Fruit fly (Drosophila melanogaster) whole organism, embryonic: ENCODE results near the gene Lnk.
A peak's percentile ranks its signal among the peaks of the same experiment; 100 is the strongest.

Source experiments
- Aef1 ChIP-seq: fragments of 200-800 bp; sonication (Bioruptor generic); IDR thresholded peaks from 3 replicates; pipeline ENCODE4 v1.3.6; 2022; ENCODE audit warnings: missing biosample characterization, missing genetic modification characterization
- B-H1 ChIP-seq: fragments of 200-800 bp; sonication (Bioruptor generic); IDR thresholded peaks from 3 replicates; pipeline ENCODE4 v1.3.6; 2022; ENCODE audit warnings: missing biosample characterization, missing genetic modification characterization
- CG1024 ChIP-seq: fragments of 200-800 bp; sonication (Bioruptor generic); IDR thresholded peaks from 2 replicates; pipeline ENCODE4 v1.3.6; 2022; ENCODE audit warnings: missing biosample characterization, missing genetic modification characterization
- CG10431 ChIP-seq: fragments of 200-800 bp; sonication (Bioruptor generic); optimal IDR thresholded peaks from 3 replicates; lab custom pipeline; 2018; ENCODE audit warnings: missing biosample characterization, mild to moderate bottlenecking, missing genetic modification characterization
- CG10959 ChIP-seq: fragments of 200-800 bp; sonication (Bioruptor generic); IDR thresholded peaks from 2 replicates; pipeline ENCODE4 v1.3.6; 2022; ENCODE audit warnings: missing biosample characterization, missing genetic modification characterization
- CG11085 ChIP-seq: fragments of 200-800 bp; sonication (Bioruptor generic); IDR thresholded peaks from 2 replicates; pipeline ENCODE4 v1.3.6; 2022; ENCODE audit warnings: missing biosample characterization, missing genetic modification characterization
- CG11093 ChIP-seq: fragments of 200-800 bp; sonication (Bioruptor generic); IDR thresholded peaks from 3 replicates; pipeline ENCODE4 v1.3.6; 2022; ENCODE audit warnings: missing biosample characterization, missing genetic modification characterization
- CG11247 ChIP-seq: fragments of 200-800 bp; sonication (Bioruptor generic); IDR thresholded peaks from 2 replicates; pipeline ENCODE4 v1.3.6; 2022; ENCODE audit warnings: missing biosample characterization, missing genetic modification characterization
- CG12104 ChIP-seq: fragments of 200-800 bp; sonication (Bioruptor generic); optimal IDR thresholded peaks from 3 replicates; lab custom pipeline; 2016; ENCODE audit warnings: missing biosample characterization, missing genetic modification characterization
- CG14860 ChIP-seq: fragments of 200-800 bp; sonication (Bioruptor generic); IDR thresholded peaks from 3 replicates; pipeline ENCODE4 v1.3.6; 2022; ENCODE audit warnings: missing biosample characterization, missing genetic modification characterization; ENCODE audit not compliant: partially characterized antibody
- CG1602 ChIP-seq: fragments of 200-800 bp; sonication (Bioruptor generic); optimal IDR thresholded peaks from 3 replicates; lab custom pipeline; 2016; ENCODE audit warnings: missing biosample characterization, missing genetic modification characterization
- CG17802 ChIP-seq: fragments of 200-800 bp; sonication (Bioruptor generic); optimal IDR thresholded peaks from 2 replicates; lab custom pipeline; 2018; ENCODE audit warnings: missing biosample characterization, mild to moderate bottlenecking, missing genetic modification characterization, moderate library complexity
- CG18011 ChIP-seq: fragments of 200-800 bp; sonication (Bioruptor generic); optimal IDR thresholded peaks from 2 replicates; lab custom pipeline; 2017; ENCODE audit warnings: missing biosample characterization, missing genetic modification characterization, mild to moderate bottlenecking, moderate library complexity, missing genotype
- CG18599 ChIP-seq: fragments of 200-800 bp; sonication (Bioruptor generic); optimal IDR thresholded peaks from 3 replicates; lab custom pipeline; 2017; ENCODE audit warnings: missing biosample characterization, missing genetic modification characterization, mild to moderate bottlenecking, moderate library complexity, missing genetic modification reagents
- CG2120 ChIP-seq: fragments of 200-800 bp; sonication (Bioruptor generic); optimal IDR thresholded peaks from 3 replicates; lab custom pipeline; 2016; ENCODE audit warnings: missing biosample characterization, missing genetic modification characterization
- CG2678 ChIP-seq: fragments of 200-800 bp; sonication (Bioruptor generic); optimal IDR thresholded peaks from 3 replicates; lab custom pipeline; 2019; ENCODE audit warnings: missing biosample characterization, mild to moderate bottlenecking, missing genetic modification characterization, moderate library complexity
- CG34224 ChIP-seq: fragments of 200-800 bp; sonication (Bioruptor generic); IDR thresholded peaks from 3 replicates; pipeline ENCODE4 v1.3.6; 2022; ENCODE audit warnings: missing biosample characterization, missing genetic modification characterization; ENCODE audit not compliant: partially characterized antibody
- CG34376 ChIP-seq: fragments of 200-800 bp; sonication (Bioruptor generic); optimal IDR thresholded peaks from 2 replicates; lab custom pipeline; 2018; ENCODE audit warnings: missing biosample characterization, mild to moderate bottlenecking, missing genetic modification characterization
- CG4730 ChIP-seq: fragments of 200-800 bp; sonication (Bioruptor generic); IDR thresholded peaks from 2 replicates; pipeline ENCODE4 v1.3.6; 2022; ENCODE audit warnings: missing biosample characterization, missing genetic modification characterization
- CG4854 ChIP-seq: fragments of 200-800 bp; sonication (Bioruptor generic); optimal IDR thresholded peaks from 2 replicates; lab custom pipeline; 2016; ENCODE audit warnings: missing biosample characterization, missing genetic modification characterization, inconsistent platforms
- CG5245 ChIP-seq: fragments of 200-800 bp; sonication (Bioruptor generic); optimal IDR thresholded peaks from 3 replicates; lab custom pipeline; 2016; ENCODE audit warnings: missing biosample characterization, missing genetic modification characterization
- CG6791 ChIP-seq: fragments of 200-800 bp; sonication (Bioruptor generic); IDR thresholded peaks from 3 replicates; pipeline ENCODE4 v1.3.6; 2022; ENCODE audit warnings: missing biosample characterization, missing genetic modification characterization; ENCODE audit not compliant: partially characterized antibody
- CG7786 ChIP-seq: fragments of 200-800 bp; sonication (Bioruptor generic); optimal IDR thresholded peaks from 2 replicates; lab custom pipeline; 2016; ENCODE audit warnings: missing biosample characterization, missing genetic modification characterization
- CHES-1-like ChIP-seq: fragments of 200-800 bp; sonication (Bioruptor generic); optimal IDR thresholded peaks from 2 replicates; lab custom pipeline; 2016; ENCODE audit warnings: missing biosample characterization, missing genetic modification characterization
- D19B ChIP-seq: fragments of 200-800 bp; sonication (Bioruptor generic); optimal IDR thresholded peaks from 2 replicates; lab custom pipeline; 2017; ENCODE audit warnings: missing biosample characterization, mild to moderate bottlenecking, missing genetic modification characterization
- Dad ChIP-seq: fragments of 200-800 bp; sonication (Bioruptor generic); optimal IDR thresholded peaks from 3 replicates; lab custom pipeline; 2016; ENCODE audit warnings: missing biosample characterization, missing genetic modification characterization
- Fer2 ChIP-seq: fragments of 200-800 bp; sonication (Bioruptor generic); optimal IDR thresholded peaks from 2 replicates; lab custom pipeline; 2018; ENCODE audit warnings: missing biosample characterization, mild to moderate bottlenecking, missing genetic modification characterization, moderate library complexity
- HHEX ChIP-seq: fragments of 200-800 bp; sonication (Bioruptor generic); optimal IDR thresholded peaks from 3 replicates; lab custom pipeline; 2017; ENCODE audit warnings: missing biosample characterization, mild to moderate bottlenecking, missing genetic modification characterization, missing genetic modification reagents
- HLH3B ChIP-seq: fragments of 200-800 bp; sonication (Bioruptor generic); IDR thresholded peaks from 2 replicates; pipeline ENCODE4 v1.3.6; 2022; ENCODE audit warnings: missing biosample characterization, missing genetic modification characterization
- NFAT ChIP-seq: fragments of 200-800 bp; sonication (Bioruptor generic); IDR thresholded peaks from 2 replicates; pipeline ENCODE4 v1.3.6; 2022; ENCODE audit warnings: missing biosample characterization, missing genetic modification characterization
- NK7.1 ChIP-seq: fragments of 200-800 bp; sonication (Bioruptor generic); optimal IDR thresholded peaks from 3 replicates; lab custom pipeline; 2016; ENCODE audit warnings: missing biosample characterization, missing genetic modification characterization
- Side ChIP-seq: fragments of 200-800 bp; sonication (Bioruptor generic); optimal IDR thresholded peaks from 2 replicates; lab custom pipeline; 2016; ENCODE audit warnings: missing biosample characterization, missing genetic modification characterization
- Six4 ChIP-seq: fragments of 200-800 bp; sonication (Bioruptor generic); optimal IDR thresholded peaks from 2 replicates; lab custom pipeline; 2016; ENCODE audit warnings: missing biosample characterization, missing genetic modification characterization
- Spps ChIP-seq: fragments of 200-800 bp; sonication (Bioruptor generic); optimal IDR thresholded peaks from 2 replicates; lab custom pipeline; 2018; ENCODE audit warnings: missing biosample characterization, mild to moderate bottlenecking, missing genetic modification characterization
- Usf ChIP-seq: fragments of 200-800 bp; sonication (Bioruptor generic); optimal IDR thresholded peaks from 2 replicates; lab custom pipeline; 2017; ENCODE audit warnings: missing genotype, missing biosample characterization, missing genetic modification characterization
- Xrp1 ChIP-seq: fragments of 200-800 bp; sonication (Bioruptor generic); IDR thresholded peaks from 2 replicates; pipeline ENCODE4 v1.3.6; 2022; ENCODE audit warnings: missing biosample characterization, missing genetic modification characterization
- amos ChIP-seq: fragments of 200-800 bp; sonication (Bioruptor generic); IDR thresholded peaks from 2 replicates; pipeline ENCODE4 v1.3.6; 2022; ENCODE audit warnings: missing biosample characterization, missing genetic modification characterization; ENCODE audit not compliant: partially characterized antibody
- crol ChIP-seq: fragments of 200-800 bp; sonication (Bioruptor generic); IDR thresholded peaks from 2 replicates; pipeline ENCODE4 v1.3.6; 2022; ENCODE audit warnings: missing biosample characterization, missing genetic modification characterization
- esg ChIP-seq: fragments of 200-800 bp; sonication (Bioruptor generic); conservative IDR thresholded peaks from 2 replicates; pipeline ENCODE4 v1.3.6; 2022; ENCODE audit warnings: missing biosample characterization, missing genetic modification characterization
- fu2 ChIP-seq: fragments of 200-800 bp; sonication (Bioruptor generic); optimal IDR thresholded peaks from 2 replicates; lab custom pipeline; 2016; ENCODE audit warnings: missing biosample characterization, missing genetic modification characterization
- hth ChIP-seq: fragments of >200 bp; optimal IDR thresholded peaks from 2 replicates; lab custom pipeline; 2017; ENCODE audit warnings: inconsistent platforms
- inv ChIP-seq: fragments of 200-800 bp; sonication (Bioruptor generic); IDR thresholded peaks from 2 replicates; pipeline ENCODE4 v1.3.6; 2022; ENCODE audit warnings: missing biosample characterization, missing genetic modification characterization; ENCODE audit not compliant: partially characterized antibody
- knrl ChIP-seq: fragments of 200-800 bp; sonication (Bioruptor generic); IDR thresholded peaks from 3 replicates; pipeline ENCODE4 v1.3.6; 2022; ENCODE audit warnings: missing biosample characterization, missing genetic modification characterization; ENCODE audit not compliant: partially characterized antibody
- otp ChIP-seq: fragments of 200-800 bp; sonication (Bioruptor generic); IDR thresholded peaks from 3 replicates; pipeline ENCODE4, ENCODE4 v1.3.6; 2022; ENCODE audit warnings: missing biosample characterization, missing genetic modification characterization
- pan ChIP-seq, 4 experiments: fragments of >200 bp in 3 of 4; fragments of 200-800 bp in 1 of 4; sonication (Bioruptor generic) in 1 of 4; optimal IDR thresholded peaks in 3 of 4; IDR thresholded peaks in 1 of 4; 2 replicates each; pipeline versions ENCODE4 v1.3.6 to Lab custom; 2017 to 2022; ENCODE audit warnings: missing biosample characterization in 2 of 4, missing genetic modification characterization in 2 of 4, mixed read lengths in 1 of 4
- psq ChIP-seq: fragments of 200-800 bp; sonication (Bioruptor generic); optimal IDR thresholded peaks from 2 replicates; lab custom pipeline; 2017; ENCODE audit warnings: missing biosample characterization, missing genetic modification characterization
- repo ChIP-seq: fragments of 200-800 bp; sonication (Bioruptor generic); optimal IDR thresholded peaks from 2 replicates; lab custom pipeline; 2016; ENCODE audit warnings: missing biosample characterization, missing genetic modification characterization
- sisA ChIP-seq: fragments of 200-800 bp; sonication (Bioruptor generic); IDR thresholded peaks from 2 replicates; pipeline ENCODE4 v1.3.6; 2022; ENCODE audit warnings: missing biosample characterization, missing genetic modification characterization
- stc ChIP-seq: fragments of 200-800 bp; sonication (Bioruptor generic); IDR thresholded peaks from 2 replicates; pipeline ENCODE4 v1.3.6; 2022; ENCODE audit warnings: missing biosample characterization, missing genetic modification characterization
- tx ChIP-seq: fragments of 200-800 bp; sonication (Bioruptor generic); optimal IDR thresholded peaks from 2 replicates; lab custom pipeline; 2016; ENCODE audit warnings: missing biosample characterization, missing genetic modification characterization
- yki ChIP-seq: fragments of >200 bp; optimal IDR thresholded peaks from 3 replicates; lab custom pipeline; 2018

Gene Lnk

DNA sequence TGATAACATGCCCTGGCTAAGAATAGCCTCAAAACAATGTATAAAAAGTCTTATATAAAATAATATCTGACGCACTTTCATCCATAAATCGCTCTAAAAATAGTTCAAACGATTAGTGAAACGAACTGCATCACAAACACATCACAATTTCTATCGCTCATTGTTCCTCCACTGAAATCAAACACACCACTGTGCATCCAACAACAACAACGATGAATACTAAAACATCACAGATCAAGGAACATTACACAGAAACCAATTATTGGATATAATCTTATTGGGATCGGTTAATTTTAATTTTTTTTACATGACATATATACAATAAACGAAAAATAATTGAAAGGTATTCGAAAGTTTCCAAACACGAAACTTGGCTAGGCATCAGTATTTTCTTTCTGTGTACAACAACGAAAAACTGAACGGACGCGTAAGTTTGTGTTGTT, 9.0 kb upstream of the Lnk start (continued):
- TF ChIP-seq CG7786 (GFP tag; lab: Kevin White, UChicago): peak; percentile 71
- no peak for TF ChIP-seq hth (lab: Kevin White, UChicago)
- TF ChIP-seq inv: no peak
- peak; percentile 69 for TF ChIP-seq tx (GFP tag; lab: Kevin White, UChicago)
- no peak; the same call in 1 of the 3 replicates for TF ChIP-seq Aef1 (GFP tag; lab: Robert Waterston, UW)
- TF ChIP-seq CG14860 (GFP tag; lab: Robert Waterston, UW): no peak
- TF ChIP-seq CG2678: peak; percentile 90
- TF ChIP-seq CG18011: peak; percentile 22
- TF ChIP-seq CHES-1-like (GFP tag; lab: Kevin White, UChicago): peak; percentile 34
- TF ChIP-seq CG1602 (GFP tag; lab: Kevin White, UChicago): peak; percentile 71
- no peak; the same call in 1 of the 2 replicates for TF ChIP-seq CG10959 (GFP tag; lab: Robert Waterston, UW)
- TF ChIP-seq NK7.1 (GFP tag; lab: Kevin White, UChicago): peak; percentile 60
- TF ChIP-seq sisA (GFP tag; lab: Robert Waterston, UW): peak; percentile 81; the same call in 1 of the 2 replicates
- TF ChIP-seq otp: no peak
- TF ChIP-seq Spps (tag; lab: Kevin White, UChicago): peak; percentile 57
- no peak for TF ChIP-seq amos (GFP tag; lab: Robert Waterston, UW)
- peak; percentile 73 for TF ChIP-seq Six4 (GFP tag; lab: Kevin White, UChicago)
- TF ChIP-seq psq (GFP tag; lab: Kevin White, UChicago): no peak
- peak; percentile 48 for TF ChIP-seq fu2 (GFP tag; lab: Kevin White, UChicago)
- peak; percentile 26 for TF ChIP-seq CG10431 (GFP tag; lab: Kevin White, UChicago)
- TF ChIP-seq CG34376 (GFP tag; lab: Kevin White, UChicago): no peak
- no peak for TF ChIP-seq knrl
- TF ChIP-seq CG5245 (GFP tag; lab: Kevin White, UChicago): peak; percentile 60
- TF ChIP-seq repo (GFP tag; lab: Kevin White, UChicago): peak; percentile 5
- TF ChIP-seq CG2120 (GFP tag; lab: Kevin White, UChicago): peak; percentile 79
- peak; percentile 66 for TF ChIP-seq CG1024
- TF ChIP-seq yki: no peak
- no peak for TF ChIP-seq CG6791
- no peak for TF ChIP-seq pan (optimal IDR thresholded peaks at IDR 0.05; lab: Kevin White, UChicago)
- peak in 1 of 2 experiments; percentile 85 for TF ChIP-seq pan (GFP tag; optimal IDR thresholded peaks at IDR 0.05 in 1 of 2, IDR thresholded peaks at IDR 0.05 in 1 of 2)
- TF ChIP-seq esg (GFP tag; lab: Robert Waterston, UW): peak; percentile 66
- TF ChIP-seq CG12104 (GFP tag; lab: Kevin White, UChicago): peak; percentile 65
- TF ChIP-seq CG17802: no peak
- no peak; the same call in none of the 2 replicates for TF ChIP-seq CG11085 (GFP tag; lab: Robert Waterston, UW)
- peak; percentile 53 for TF ChIP-seq Fer2 (tag; lab: Kevin White, UChicago)
- TF ChIP-seq CG11247 (GFP tag; lab: Robert Waterston, UW): peak; percentile 72; the same call in 1 of the 2 replicates
- TF ChIP-seq Usf (GFP tag; lab: Kevin White, UChicago): peak; percentile 31
- TF ChIP-seq stc: no peak; the same call in none of the 2 replicates
- TF ChIP-seq crol: no peak
- peak; percentile 83 for TF ChIP-seq Xrp1
- TF ChIP-seq Dad (GFP tag; lab: Kevin White, UChicago): peak; percentile 47
- TF ChIP-seq Side (GFP tag; lab: Kevin White, UChicago): peak; percentile 43
- peak; percentile 70 for TF ChIP-seq CG18599 (GFP tag; lab: Kevin White, UChicago)
- TF ChIP-seq HHEX: peak; percentile 68
- peak; percentile 60; the same call in 2 of the 3 replicates for TF ChIP-seq CG11093 (GFP tag; lab: Robert Waterston, UW)
- TF ChIP-seq B-H1: peak; percentile 76
- TF ChIP-seq HLH3B (GFP tag; lab: Robert Waterston, UW): peak; percentile 84; the same call in 1 of the 2 replicates
- TF ChIP-seq CG4730 (GFP tag; lab: Robert Waterston, UW): peak; percentile 74
- peak; percentile 48 for TF ChIP-seq D19B (GFP tag; lab: Kevin White, UChicago)
- TF ChIP-seq CG4854 (GFP tag; lab: Kevin White, UChicago): peak; percentile 68
- no peak for TF ChIP-seq NFAT (GFP tag; lab: Robert Waterston, UW)
- TF ChIP-seq CG34224 (GFP tag; lab: Robert Waterston, UW): no peak
